Fruit fly (Drosophila melanogaster) whole organism, embryonic: Measurements from ENCODE around the gene P58IPK.

Source experiments
- Bdp1 ChIP-seq: fragments of 200-800 bp; sonication (Bioruptor generic); optimal IDR thresholded peaks from 3 replicates; lab custom pipeline; 2016; ENCODE audit warnings: missing biosample characterization, missing genetic modification characterization
- CG10565 ChIP-seq: fragments of 200-800 bp; sonication (Bioruptor generic); optimal IDR thresholded peaks from 3 replicates; lab custom pipeline; 2016; ENCODE audit warnings: missing biosample characterization, mild to moderate bottlenecking, missing genetic modification characterization
- CG12155 ChIP-seq: fragments of 200-800 bp; sonication (Bioruptor generic); optimal IDR thresholded peaks from 3 replicates; lab custom pipeline; 2016; ENCODE audit warnings: missing biosample characterization, missing genetic modification characterization
- CG14667 ChIP-seq: fragments of 200-800 bp; sonication (Bioruptor generic); IDR thresholded peaks from 2 replicates; pipeline ENCODE4 v1.3.6; 2022; ENCODE audit warnings: missing biosample characterization, missing genetic modification characterization
- CG2712 ChIP-seq: fragments of 200-800 bp; optimal IDR thresholded peaks from 3 replicates; lab custom pipeline; 2019; ENCODE audit warnings: missing biosample characterization, mild to moderate bottlenecking, missing genetic modification characterization, moderate library complexity
- CG2875 ChIP-seq: fragments of 200-800 bp; sonication (Bioruptor generic); optimal IDR thresholded peaks from 2 replicates; lab custom pipeline; 2017; ENCODE audit warnings: missing biosample characterization, mild to moderate bottlenecking, missing genetic modification characterization, missing genetic modification reagents
- CG3847 ChIP-seq: fragments of 200-800 bp; sonication (Bioruptor generic); IDR thresholded peaks from 2 replicates; pipeline ENCODE4 v1.3.6; 2022; ENCODE audit warnings: missing biosample characterization, missing genetic modification characterization
- CG4328 ChIP-seq: fragments of 200-800 bp; sonication (Bioruptor generic); optimal IDR thresholded peaks from 3 replicates; lab custom pipeline; 2017; ENCODE audit warnings: missing biosample characterization, missing genetic modification reagents, missing genetic modification characterization
- CG4707 ChIP-seq: fragments of 200-800 bp; sonication (Bioruptor generic); optimal IDR thresholded peaks from 2 replicates; lab custom pipeline; 2018; ENCODE audit warnings: missing biosample characterization, mild to moderate bottlenecking, missing genetic modification characterization, moderate library complexity
- CG6175 ChIP-seq: fragments of 200-800 bp; sonication (Bioruptor generic); IDR thresholded peaks from 3 replicates; pipeline ENCODE4 v1.3.6; 2022; ENCODE audit warnings: missing biosample characterization, missing genetic modification characterization
- CG7987 ChIP-seq: fragments of 200-800 bp; sonication (Bioruptor generic); optimal IDR thresholded peaks from 2 replicates; lab custom pipeline; 2018; ENCODE audit warnings: missing biosample characterization, mild to moderate bottlenecking, missing genetic modification characterization, moderate library complexity
- CG8290 ChIP-seq, 3 experiments: fragments of 200-800 bp; sonication (Bioruptor generic); optimal IDR thresholded peaks; 2 replicates each; lab custom pipeline; 2016 to 2019; ENCODE audit warnings: missing biosample characterization in 3 of 3, missing genetic modification characterization in 3 of 3, mild to moderate bottlenecking in 2 of 3, moderate library complexity in 1 of 3
- CHES-1-like ChIP-seq: fragments of 200-800 bp; sonication (Bioruptor generic); optimal IDR thresholded peaks from 2 replicates; lab custom pipeline; 2016; ENCODE audit warnings: missing biosample characterization, missing genetic modification characterization
- CoRest ChIP-seq: fragments of 200-800 bp; sonication (Bioruptor generic); optimal IDR thresholded peaks from 3 replicates; lab custom pipeline; 2018; ENCODE audit warnings: missing biosample characterization, mild to moderate bottlenecking, missing genetic modification characterization, moderate library complexity
- Dfd ChIP-seq, 2 experiments: fragments of >200 bp; optimal IDR thresholded peaks; 2 replicates each; lab custom pipeline; 2017; ENCODE audit warnings: missing biosample characterization in 2 of 2, missing genetic modification characterization in 2 of 2
- Eip74EF ChIP-seq, 2 experiments: fragments of 200-800 bp in 1 of 2; fragments of >200 bp in 1 of 2; sonication (Bioruptor generic) in 1 of 2; optimal IDR thresholded peaks; 2 replicates each; lab custom pipeline; 2017 to 2019; ENCODE audit warnings: missing biosample characterization in 2 of 2, missing genetic modification characterization in 2 of 2, mild to moderate bottlenecking in 1 of 2, moderate library complexity in 1 of 2
- Fer2 ChIP-seq: fragments of 200-800 bp; sonication (Bioruptor generic); optimal IDR thresholded peaks from 2 replicates; lab custom pipeline; 2018; ENCODE audit warnings: missing biosample characterization, mild to moderate bottlenecking, missing genetic modification characterization, moderate library complexity
- H15 ChIP-seq: fragments of 200-800 bp; sonication (Bioruptor generic); IDR thresholded peaks from 3 replicates; pipeline ENCODE4 v1.3.6; 2022; ENCODE audit warnings: missing biosample characterization, missing genetic modification characterization
- HmgZ ChIP-seq: fragments of 200-800 bp; sonication (Bioruptor generic); optimal IDR thresholded peaks from 2 replicates; lab custom pipeline; 2018; ENCODE audit warnings: missing biosample characterization, mild to moderate bottlenecking, missing genetic modification characterization
- MBD-R2 ChIP-seq: fragments of 200-800 bp; sonication (Bioruptor generic); IDR thresholded peaks from 2 replicates; pipeline ENCODE4 v1.3.6; 2022; ENCODE audit warnings: missing biosample characterization, missing genetic modification characterization
- MTF-1 ChIP-seq: fragments of 200-800 bp; sonication (Bioruptor generic); optimal IDR thresholded peaks from 2 replicates; lab custom pipeline; 2018; ENCODE audit warnings: missing biosample characterization, mild to moderate bottlenecking, missing genetic modification characterization, borderline replicate concordance
- Neu2 ChIP-seq: fragments of 200-800 bp; sonication (Bioruptor generic); optimal IDR thresholded peaks from 3 replicates; lab custom pipeline; 2016; ENCODE audit warnings: missing biosample characterization, missing genetic modification characterization, borderline replicate concordance
- Nf-YC ChIP-seq: fragments of 200-800 bp; optimal IDR thresholded peaks from 3 replicates; lab custom pipeline; 2019; ENCODE audit warnings: missing biosample characterization, mild to moderate bottlenecking, missing genetic modification characterization, moderate library complexity
- PHDP ChIP-seq: fragments of 200-800 bp; sonication (Bioruptor generic); optimal IDR thresholded peaks from 3 replicates; lab custom pipeline; 2018; ENCODE audit warnings: missing biosample characterization, mild to moderate bottlenecking, missing genetic modification characterization, moderate library complexity
- YL-1 ChIP-seq: fragments of 200-800 bp; sonication (Bioruptor generic); optimal IDR thresholded peaks from 3 replicates; lab custom pipeline; 2017; ENCODE audit warnings: missing biosample characterization, mild to moderate bottlenecking, missing genetic modification characterization
- ab ChIP-seq: fragments of 200-800 bp; sonication (Bioruptor generic); optimal IDR thresholded peaks from 2 replicates; lab custom pipeline; 2016; ENCODE audit warnings: missing biosample characterization, missing genetic modification characterization
- az2 ChIP-seq: fragments of 200-800 bp; sonication (Bioruptor generic); optimal IDR thresholded peaks from 3 replicates; lab custom pipeline; 2016; ENCODE audit warnings: missing biosample characterization, missing genetic modification characterization
- bab2 ChIP-seq: fragments of 200-800 bp; sonication (Bioruptor generic); optimal IDR thresholded peaks from 2 replicates; lab custom pipeline; 2016; ENCODE audit warnings: missing biosample characterization, missing genetic modification characterization
- bbx ChIP-seq: fragments of 200-800 bp; sonication (Bioruptor generic); IDR thresholded peaks from 2 replicates; pipeline ENCODE4 v1.3.6; 2022; ENCODE audit warnings: missing biosample characterization, missing genetic modification characterization; ENCODE audit not compliant: partially characterized antibody
- bcd ChIP-seq: fragments of 200-800 bp; sonication (Bioruptor generic); optimal IDR thresholded peaks from 2 replicates; lab custom pipeline; 2017; ENCODE audit warnings: missing biosample characterization, mild to moderate bottlenecking, missing genetic modification characterization
- bsh ChIP-seq, 2 experiments: fragments of 200-800 bp; sonication (Bioruptor generic); optimal IDR thresholded peaks; 2 replicates each; lab custom pipeline; 2017 to 2018; ENCODE audit warnings: mild to moderate bottlenecking in 2 of 2, missing biosample characterization in 2 of 2, missing genetic modification characterization in 2 of 2, moderate library complexity in 1 of 2
- corto ChIP-seq: fragments of 200-800 bp; sonication (Bioruptor generic); optimal IDR thresholded peaks from 2 replicates; lab custom pipeline; 2016; ENCODE audit warnings: missing biosample characterization, mild to moderate bottlenecking, missing genetic modification characterization, moderate library complexity
- dm ChIP-seq: fragments of 200-800 bp; sonication (Bioruptor generic); optimal IDR thresholded peaks from 3 replicates; lab custom pipeline; 2016; ENCODE audit warnings: missing biosample characterization, missing genetic modification characterization
- eyg ChIP-seq: fragments of 200-800 bp; sonication (Bioruptor generic); optimal IDR thresholded peaks from 3 replicates; lab custom pipeline; 2016; ENCODE audit warnings: missing biosample characterization, missing genetic modification characterization
- fd96Cb ChIP-seq: fragments of 200-800 bp; sonication (Bioruptor generic); optimal IDR thresholded peaks from 2 replicates; lab custom pipeline; 2018; ENCODE audit warnings: missing biosample characterization, mild to moderate bottlenecking, missing genetic modification characterization, moderate library complexity
- gcm ChIP-seq: fragments of 200-800 bp; sonication (Bioruptor generic); optimal IDR thresholded peaks from 2 replicates; lab custom pipeline; 2019; ENCODE audit warnings: missing biosample characterization, mild to moderate bottlenecking, missing genetic modification characterization, moderate library complexity
- gcm2 ChIP-seq: fragments of 200-800 bp; sonication (Bioruptor generic); optimal IDR thresholded peaks from 2 replicates; lab custom pipeline; 2016; ENCODE audit warnings: missing biosample characterization, missing genetic modification characterization
- gsb-n ChIP-seq: fragments of 200-800 bp; sonication (Bioruptor generic); optimal IDR thresholded peaks from 3 replicates; lab custom pipeline; 2018; ENCODE audit warnings: missing biosample characterization, mild to moderate bottlenecking, missing genetic modification characterization
- ham ChIP-seq: fragments of 200-800 bp; sonication (Bioruptor generic); IDR thresholded peaks from 2 replicates; pipeline ENCODE4 v1.3.6; 2022; ENCODE audit warnings: missing biosample characterization, missing genetic modification characterization
- kay ChIP-seq: fragments of 200-800 bp; sonication (Bioruptor generic); optimal IDR thresholded peaks from 2 replicates; lab custom pipeline; 2016; ENCODE audit warnings: missing biosample characterization, missing genetic modification characterization
- nau ChIP-seq: fragments of 200-800 bp; sonication (Bioruptor generic); optimal IDR thresholded peaks from 3 replicates; lab custom pipeline; 2017; ENCODE audit warnings: missing biosample characterization, mild to moderate bottlenecking, missing genetic modification characterization, missing genetic modification reagents
- nerfin-1 ChIP-seq: fragments of 200-800 bp; sonication (Bioruptor generic); optimal IDR thresholded peaks from 3 replicates; lab custom pipeline; 2019; ENCODE audit warnings: missing biosample characterization, mild to moderate bottlenecking, missing genetic modification characterization, moderate library complexity
- onecut ChIP-seq: fragments of 200-800 bp; sonication (Bioruptor generic); IDR thresholded peaks from 2 replicates; pipeline ENCODE4 v1.3.6; 2022; ENCODE audit warnings: missing biosample characterization, missing genetic modification characterization
- phol ChIP-seq: fragments of 200-800 bp; sonication (Bioruptor generic); optimal IDR thresholded peaks from 3 replicates; lab custom pipeline; 2018; ENCODE audit warnings: missing biosample characterization, mild to moderate bottlenecking, missing genetic modification characterization, moderate library complexity
- scrt ChIP-seq: fragments of 200-800 bp; sonication (Bioruptor generic); optimal IDR thresholded peaks from 2 replicates; lab custom pipeline; 2018; ENCODE audit warnings: missing biosample characterization, mild to moderate bottlenecking, missing genetic modification characterization, moderate library complexity
- sens ChIP-seq: fragments of 200-800 bp; sonication (Bioruptor generic); peaks from one replicate; lab custom pipeline; 2016; ENCODE audit warnings: missing biosample characterization, missing genetic modification characterization
- tap ChIP-seq: fragments of 200-800 bp; optimal IDR thresholded peaks from 3 replicates; lab custom pipeline; 2019; ENCODE audit warnings: missing biosample characterization, mild to moderate bottlenecking, missing genetic modification characterization, moderate library complexity
- unpg ChIP-seq: fragments of 200-800 bp; sonication (Bioruptor generic); optimal IDR thresholded peaks from 3 replicates; lab custom pipeline; 2018; ENCODE audit warnings: missing biosample characterization, mild to moderate bottlenecking, missing genetic modification characterization, moderate library complexity
- zen ChIP-seq: fragments of 200-800 bp; sonication (Bioruptor generic); optimal IDR thresholded peaks from 3 replicates; lab custom pipeline; 2018; ENCODE audit warnings: missing biosample characterization, mild to moderate bottlenecking, missing genetic modification characterization, moderate library complexity
- zfh1 ChIP-seq: fragments of 200-800 bp; sonication (Bioruptor generic); IDR thresholded peaks from 3 replicates; pipeline ENCODE4 v1.3.6; 2022; ENCODE audit warnings: missing biosample characterization, missing genetic modification characterization

The P58IPK gene

dm6 chr3R:9630633-9631095 is 43.9 kb downstream of the P58IPK start, which contains the start of gene Calr (continued):
- TF ChIP-seq az2 (GFP tag; lab: Kevin White, UChicago) (no peak), fd96Cb (tag; lab: Kevin White, UChicago) (no peak), kay (GFP tag; lab: Kevin White, UChicago) (peak; percentile 29), onecut (peak; percentile 60), dm (GFP tag; lab: Kevin White, UChicago) (no peak), corto (no peak), CG2875 (GFP tag; lab: Kevin White, UChicago) (peak; percentile 52), zfh1 (no peak), bcd (GFP tag; lab: Kevin White, UChicago) (peak; percentile 36), CG8290 (GFP tag; optimal IDR thresholded peaks at IDR 0.05; lab: Kevin White, UChicago) (peak; percentile 13), CG8290 (tag; optimal IDR thresholded peaks at IDR 0.05; lab: Kevin White, UChicago) (peak in 1 of 2 experiments; percentile 81), H15 (GFP tag; lab: Robert Waterston, UW) (no peak), CG7987 (GFP tag; lab: Kevin White, UChicago) (peak; percentile 63), Eip74EF (GFP tag; optimal IDR thresholded peaks at IDR 0.05; lab: Kevin White, UChicago) (no peak), bab2 (GFP tag; lab: Kevin White, UChicago) (no peak), CG4707 (GFP tag; lab: Kevin White, UChicago) (peak; percentile 27), phol (tag; lab: Kevin White, UChicago) (peak; percentile 54), bsh (GFP tag; optimal IDR thresholded peaks at IDR 0.05; lab: Kevin White, UChicago) (peak in 1 of 2 experiments; percentile 9), scrt (GFP tag; lab: Kevin White, UChicago) (peak; percentile 49), MTF-1 (peak; percentile 37), ab (GFP tag; lab: Kevin White, UChicago) (peak; percentile 53), gcm (peak; percentile 62), PHDP (tag; lab: Kevin White, UChicago) (peak; percentile 30), CHES-1-like (GFP tag; lab: Kevin White, UChicago) (peak; percentile 50), CG3847 (GFP tag; lab: Robert Waterston, UW) (no peak), CG6175 (GFP tag; lab: Robert Waterston, UW) (no peak), gcm2 (GFP tag; lab: Kevin White, UChicago) (peak; percentile 43), eyg (GFP tag; lab: Kevin White, UChicago) (peak; percentile 49), YL-1 (GFP tag; lab: Kevin White, UChicago) (peak; percentile 74), Nf-YC (tag; lab: Kevin White, UChicago) (peak; percentile 100), CG2712 (tag; lab: Kevin White, UChicago) (peak; percentile 53), Fer2 (no peak), CG4328 (GFP tag; lab: Kevin White, UChicago) (peak; percentile 31), Bdp1 (GFP tag; lab: Kevin White, UChicago) (peak; percentile 34), Neu2 (peak; percentile 100), zen (tag; lab: Kevin White, UChicago) (peak; percentile 63), CG14667 (GFP tag; lab: Robert Waterston, UW) (no peak), gsb-n (tag; lab: Kevin White, UChicago) (peak; percentile 40), nerfin-1 (tag; lab: Kevin White, UChicago) (peak; percentile 59), bbx (GFP tag; lab: Robert Waterston, UW) (no peak), CoRest (peak; percentile 67), nau (GFP tag; lab: Kevin White, UChicago) (peak; percentile 33), unpg (GFP tag; lab: Kevin White, UChicago) (peak; percentile 30), Dfd (GFP tag; optimal IDR thresholded peaks at IDR 0.05; lab: Kevin White, UChicago) (no peak), MBD-R2 (GFP tag; lab: Robert Waterston, UW) (no peak), sens (GFP tag; lab: Kevin White, UChicago) (peak; percentile 88), ham (GFP tag; lab: Robert Waterston, UW) (no peak), tap (tag; lab: Kevin White, UChicago) (no peak), CG12155 (GFP tag; lab: Kevin White, UChicago) (no peak), CG10565 (no peak), HmgZ (tag; lab: Kevin White, UChicago) (peak; percentile 51)
